Fruit fly (Drosophila melanogaster): ENCODE measurements around the gene Cip4.
A peak's percentile ranks its signal among the peaks of the same experiment; 100 is the strongest.

Cip4 gene

DNA sequence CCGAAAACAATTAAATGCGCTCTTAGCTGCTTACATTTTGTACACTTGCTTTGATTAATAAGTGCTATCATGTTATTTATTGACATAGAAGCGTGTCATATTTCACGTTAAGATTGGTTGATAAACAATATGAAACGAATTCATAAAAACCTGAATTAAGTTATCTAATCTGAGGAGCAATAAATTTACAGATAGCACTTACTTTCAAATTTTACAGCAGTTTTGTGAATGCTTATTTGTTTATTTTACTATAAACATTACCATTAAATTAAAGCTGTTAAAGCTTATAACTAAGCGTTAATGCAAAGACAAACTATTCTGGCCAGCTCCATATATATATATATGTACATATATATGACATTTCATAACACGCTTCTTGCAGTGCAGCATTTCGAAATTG is 61.8 kb downstream of the Cip4 start:
- TF ChIP-seq Myc (optimal IDR thresholded peaks at IDR 0.05) = no peak
- TF ChIP-seq Dfd (GFP tag; optimal IDR thresholded peaks at IDR 0.05) = no peak
- TF ChIP-seq Rel (GFP tag; optimal IDR thresholded peaks at IDR 0.05) = no peak
- no peak for TF ChIP-seq Rel (tag; optimal IDR thresholded peaks at IDR 0.05)
- no peak for TF ChIP-seq CG32264 (GFP tag; optimal IDR thresholded peaks at IDR 0.05)

DNA sequence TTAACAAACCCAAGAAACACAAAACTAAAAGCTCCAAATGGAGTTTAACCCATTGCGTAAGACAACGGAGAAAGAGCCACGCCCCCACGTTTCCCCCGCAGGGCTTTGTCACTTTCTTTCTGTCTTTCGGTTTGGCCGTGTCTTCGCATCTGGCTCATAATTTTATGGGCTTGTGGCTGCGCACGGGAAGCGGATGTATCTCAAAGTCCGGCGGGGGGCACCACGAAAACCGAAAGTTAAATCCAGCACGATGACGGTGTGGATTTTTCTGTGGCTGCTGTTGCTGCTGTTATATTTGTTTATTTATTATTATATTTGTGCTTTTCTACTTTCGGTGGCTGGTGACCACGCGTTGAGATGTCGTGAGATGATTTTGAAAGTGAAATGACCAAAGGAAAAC is 67.1 kb downstream of the Cip4 start:
- TF ChIP-seq CG32264 (GFP tag; optimal IDR thresholded peaks at IDR 0.05) (no peak), jim (GFP tag; optimal IDR thresholded peaks at IDR 0.05) (no peak), dmrt93B (GFP tag; optimal IDR thresholded peaks at IDR 0.05) (no peak), Vsx2 (GFP tag; optimal IDR thresholded peaks at IDR 0.05; ENCODE audit: partially characterized antibody) (no peak), brk (GFP tag; optimal IDR thresholded peaks at IDR 0.05) (no peak), N (GFP tag; optimal IDR thresholded peaks at IDR 0.05) (no peak), Dif (GFP tag; optimal IDR thresholded peaks at IDR 0.05; ENCODE audit: partially characterized antibody) (no peak), CrebA (GFP tag; optimal IDR thresholded peaks at IDR 0.05; ENCODE audit: borderline replicate concordance) (no peak)

DNA sequence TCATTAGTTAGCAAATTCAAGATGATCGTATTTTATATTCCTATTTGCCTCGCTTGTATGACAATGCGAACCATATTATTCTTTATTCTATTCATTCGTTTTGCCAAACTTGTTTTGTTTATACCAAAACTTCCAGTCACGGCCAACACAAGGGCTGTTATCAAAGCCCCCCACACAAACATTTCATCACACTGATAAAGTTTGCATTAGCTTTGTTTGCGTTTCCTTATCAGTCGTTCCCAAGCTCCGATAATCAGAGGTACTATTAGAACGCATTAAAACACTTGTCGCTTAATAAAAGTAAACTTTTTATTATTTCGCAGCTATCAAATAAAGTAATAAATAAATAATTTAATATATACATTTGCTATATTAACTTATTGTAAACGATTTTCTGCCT is 70.2 kb downstream of the Cip4 start:
- TF ChIP-seq Rel (GFP tag; optimal IDR thresholded peaks at IDR 0.05) (no peak), Rel (tag; optimal IDR thresholded peaks at IDR 0.05) (no peak), Sp1 (GFP tag; optimal IDR thresholded peaks at IDR 0.05) (no peak), N (GFP tag; optimal IDR thresholded peaks at IDR 0.05) (no peak), woc (GFP tag; optimal IDR thresholded peaks at IDR 0.05) (no peak), usp (GFP tag; optimal IDR thresholded peaks at IDR 0.05) (no peak), Mio (GFP tag; optimal IDR thresholded peaks at IDR 0.05) (no peak)

DNA sequence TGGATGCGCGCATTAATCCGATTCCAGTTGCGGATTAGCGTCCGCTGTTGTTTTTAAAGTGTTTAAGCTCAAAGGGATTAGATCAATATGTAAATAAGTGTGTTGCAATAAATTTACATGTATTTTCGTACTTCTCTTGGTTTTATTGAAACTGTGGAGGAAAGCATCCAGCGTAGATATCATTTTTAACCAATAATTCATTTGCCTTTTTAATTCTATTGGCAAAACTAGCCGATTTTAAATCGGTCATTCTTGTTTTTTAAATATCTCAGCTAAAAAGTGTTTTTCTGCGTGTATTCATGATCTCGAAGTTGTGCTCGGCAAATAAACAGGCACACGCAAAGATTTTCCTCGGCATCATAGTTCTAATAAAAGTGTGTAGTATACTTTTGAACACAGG is 70.6 kb downstream of the Cip4 start:
- TF ChIP-seq CrebA (GFP tag; optimal IDR thresholded peaks at IDR 0.05; ENCODE audit: borderline replicate concordance) = no peak

DNA sequence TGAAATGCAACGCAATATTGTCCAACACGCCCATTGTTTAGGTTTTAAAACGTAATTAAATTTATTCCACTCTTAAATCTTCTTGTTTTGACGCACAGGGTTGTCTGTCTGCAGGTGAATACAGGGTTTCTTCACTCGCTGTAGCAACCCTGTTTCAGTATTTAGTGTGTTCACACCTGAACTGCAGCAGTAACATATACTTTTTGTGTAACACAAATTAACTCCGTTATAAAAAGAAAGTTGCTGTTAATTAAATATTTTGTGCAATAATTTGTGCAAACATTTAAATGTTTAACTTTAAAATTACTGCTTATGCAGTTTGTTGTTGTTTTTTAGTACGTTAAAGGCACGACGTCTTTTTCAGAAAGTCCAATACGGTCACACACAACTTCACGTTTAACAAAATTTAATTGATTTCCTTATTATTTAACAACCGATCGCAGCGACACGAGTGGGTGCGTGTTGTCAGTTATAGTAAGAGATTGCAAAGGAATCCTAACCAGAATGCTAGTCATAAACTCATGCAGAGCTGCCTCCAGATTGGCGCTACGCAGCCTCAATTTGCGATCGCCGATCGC is 71.7 kb downstream of the Cip4 start, which contains the start of the genes CG15012 and Fdx2:
Gene CG15012 (minus strand): TSS at position 127 of the 578 bp plus-strand sequence.
Gene Fdx2 (plus strand): TSS at position 363 of the 578 bp plus-strand sequence.
- TF ChIP-seq Jra (GFP tag; optimal IDR thresholded peaks at IDR 0.05) = peak; percentile 32
- TF ChIP-seq Mio (GFP tag; optimal IDR thresholded peaks at IDR 0.05) = no peak
- peak; percentile 46 for TF ChIP-seq fru (GFP tag; optimal IDR thresholded peaks at IDR 0.05)
- TF ChIP-seq ey (GFP tag; optimal IDR thresholded peaks at IDR 0.05) = peak; percentile 8
- peak; percentile 30 for TF ChIP-seq Sp1 (GFP tag; optimal IDR thresholded peaks at IDR 0.05)
- TF ChIP-seq rgr (GFP tag; optimal IDR thresholded peaks at IDR 0.05) = peak; percentile 43
- no peak for TF ChIP-seq N (GFP tag; optimal IDR thresholded peaks at IDR 0.05)
- peak; percentile 33 for TF ChIP-seq Myc (optimal IDR thresholded peaks at IDR 0.05)
- TF ChIP-seq woc (GFP tag; optimal IDR thresholded peaks at IDR 0.05) = peak; percentile 71
- TF ChIP-seq sv (GFP tag; optimal IDR thresholded peaks at IDR 0.05) = no peak
- no peak for TF ChIP-seq psq (GFP tag; optimal IDR thresholded peaks at IDR 0.05)
- no peak for TF ChIP-seq Rel (GFP tag; optimal IDR thresholded peaks at IDR 0.05)
- no peak for TF ChIP-seq Rel (tag; optimal IDR thresholded peaks at IDR 0.05)
- TF ChIP-seq Dif (GFP tag; optimal IDR thresholded peaks at IDR 0.05; ENCODE audit: partially characterized antibody) = no peak
- TF ChIP-seq CrebA (GFP tag; optimal IDR thresholded peaks at IDR 0.05; ENCODE audit: borderline replicate concordance) = no peak

DNA sequence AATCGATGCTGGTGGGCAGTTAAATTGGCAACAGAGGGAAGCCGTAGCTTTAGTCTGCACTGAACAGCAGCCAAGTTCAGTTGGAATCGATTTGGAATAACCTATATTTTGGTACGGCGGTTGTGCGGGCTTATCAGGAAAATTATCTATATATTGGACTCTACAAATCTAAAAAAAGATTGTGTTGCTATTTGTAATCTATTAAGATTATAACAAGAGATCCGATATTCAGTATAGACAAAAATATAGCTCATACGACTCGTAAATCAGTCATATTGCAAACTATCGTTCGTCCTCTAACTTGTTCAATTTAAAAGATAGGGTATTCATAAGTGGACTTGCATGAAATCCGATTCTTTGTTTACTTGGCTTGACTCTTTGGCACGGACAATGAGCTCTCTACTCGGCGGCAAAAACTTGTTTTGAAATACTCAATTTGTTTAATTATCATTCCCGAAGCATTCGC is 75.3 kb downstream of the Cip4 start, which contains the start of gene Hexo1:
Gene Hexo1 (plus strand): TSS at position 51 of the 466 bp plus-strand sequence.
- peak; percentile 65 for TF ChIP-seq ey (GFP tag; optimal IDR thresholded peaks at IDR 0.05)
- TF ChIP-seq woc (GFP tag; optimal IDR thresholded peaks at IDR 0.05) = peak; percentile 92
- TF ChIP-seq sage (GFP tag; optimal IDR thresholded peaks at IDR 0.05) = no peak
- no peak for TF ChIP-seq Mio (GFP tag; optimal IDR thresholded peaks at IDR 0.05)
- peak; percentile 37 for TF ChIP-seq Jra (GFP tag; optimal IDR thresholded peaks at IDR 0.05)
- TF ChIP-seq Sp1 (GFP tag; optimal IDR thresholded peaks at IDR 0.05) = peak; percentile 59
- no peak for TF ChIP-seq CG32264 (GFP tag; optimal IDR thresholded peaks at IDR 0.05)
- peak; percentile 69 for TF ChIP-seq OdsH (GFP tag; optimal IDR thresholded peaks at IDR 0.05)
- TF ChIP-seq CrebA (GFP tag; optimal IDR thresholded peaks at IDR 0.05; ENCODE audit: borderline replicate concordance) = no peak
- peak; percentile 60 for TF ChIP-seq HLH106 (tag; optimal IDR thresholded peaks at IDR 0.05)
- TF ChIP-seq fru (GFP tag; optimal IDR thresholded peaks at IDR 0.05) = peak; percentile 75
- TF ChIP-seq psq (GFP tag; optimal IDR thresholded peaks at IDR 0.05) = peak; percentile 56
- peak; percentile 76 for TF ChIP-seq br (GFP tag; optimal IDR thresholded peaks at IDR 0.05)
- peak; percentile 17 for TF ChIP-seq sv (GFP tag; optimal IDR thresholded peaks at IDR 0.05)
- TF ChIP-seq rgr (GFP tag; optimal IDR thresholded peaks at IDR 0.05) = peak; percentile 63
- TF ChIP-seq foxo (GFP tag; optimal IDR thresholded peaks at IDR 0.05) = peak; percentile 26 to 66
- TF ChIP-seq h (GFP tag; optimal IDR thresholded peaks at IDR 0.05) = peak; percentile 73
- TF ChIP-seq Rel (GFP tag; optimal IDR thresholded peaks at IDR 0.05) = no peak
- peak; percentile 18 for TF ChIP-seq Rel (tag; optimal IDR thresholded peaks at IDR 0.05)

Measured in whole organism, wandering third instar larva.